Fruit fly (Drosophila melanogaster) whole organism, embryonic: ENCODE results near the gene CG4074.

Source experiments
- CG10431 ChIP-seq: fragments of 200-800 bp; sonication (Bioruptor generic); optimal IDR thresholded peaks from 3 replicates; lab custom pipeline; 2018; ENCODE audit warnings: missing biosample characterization, mild to moderate bottlenecking, missing genetic modification characterization
- CG14860 ChIP-seq: fragments of 200-800 bp; sonication (Bioruptor generic); IDR thresholded peaks from 3 replicates; pipeline ENCODE4 v1.3.6; 2022; ENCODE audit warnings: missing biosample characterization, missing genetic modification characterization; ENCODE audit not compliant: partially characterized antibody
- CG16863 ChIP-seq: fragments of 200-800 bp; sonication (Bioruptor generic); optimal IDR thresholded peaks from 3 replicates; lab custom pipeline; 2016; ENCODE audit warnings: missing biosample characterization, missing genetic modification characterization
- CG8478 ChIP-seq: fragments of >200 bp; optimal IDR thresholded peaks from 2 replicates; lab custom pipeline; 2018
- CG8765 ChIP-seq: fragments of 200-800 bp; sonication (Bioruptor generic); IDR thresholded peaks from 2 replicates; pipeline ENCODE4 v1.3.6; 2022; ENCODE audit warnings: missing biosample characterization, missing genetic modification characterization
- Dref ChIP-seq: fragments of 200-800 bp; sonication (Bioruptor generic); IDR thresholded peaks from 2 replicates; pipeline ENCODE4 v1.3.6; 2022; ENCODE audit warnings: missing biosample characterization, missing genetic modification characterization
- ems ChIP-seq: fragments of 200-800 bp; sonication (Bioruptor generic); optimal IDR thresholded peaks from 3 replicates; lab custom pipeline; 2016; ENCODE audit warnings: missing biosample characterization, missing genetic modification characterization

dm6 chr3L:20789299-20789698 is 20.0 kb upstream of the CG4074 start:
- TF ChIP-seq ems (GFP tag; lab: Kevin White, UChicago), result no peak
- TF ChIP-seq Dref, result no peak
- no peak for TF ChIP-seq CG16863
- no peak for TF ChIP-seq CG14860 (GFP tag; lab: Robert Waterston, UW)
- no peak for TF ChIP-seq CG8765 (GFP tag; lab: Robert Waterston, UW)
- TF ChIP-seq CG10431, result no peak
- TF ChIP-seq CG8478 (lab: Kevin White, UChicago), result no peak
